Worm (Caenorhabditis elegans) whole organism, L1 larva: ENCODE measurements around the gene Y44A6D.3.

Experiments
- C04F5.9 ChIP-seq: sonication (generic microtip); optimal IDR thresholded peaks from 2 replicates; lab custom pipeline; 2016; ENCODE audit warnings: missing genetic modification characterization, missing compliant biosample characterization
- F16B12.6 ChIP-seq: fragments of 150-350 bp; optimal IDR thresholded peaks from 2 replicates; lab custom pipeline; 2014; ENCODE audit warnings: missing biosample characterization, missing genetic modification characterization
- aha-1 ChIP-seq: fragments of 150-350 bp; optimal IDR thresholded peaks from 2 replicates; lab custom pipeline; 2014; ENCODE audit warnings: missing biosample characterization, missing genetic modification characterization
- elt-2 ChIP-seq: sonication (generic microtip); optimal IDR thresholded peaks from 2 replicates; lab custom pipeline; 2016; ENCODE audit warnings: missing genetic modification characterization, mild to moderate bottlenecking, inconsistent platforms, missing compliant biosample characterization, missing genetic modification reagents
- fkh-10 ChIP-seq: sonication (generic microtip); optimal IDR thresholded peaks from 2 replicates; lab custom pipeline; 2017; ENCODE audit warnings: missing biosample characterization, missing genetic modification reagents, missing genetic modification characterization
- fkh-8 ChIP-seq: sonication (generic microtip); optimal IDR thresholded peaks from 2 replicates; lab custom pipeline; 2016; ENCODE audit warnings: mild to moderate bottlenecking, missing genetic modification characterization, missing compliant biosample characterization
- lin-35 ChIP-seq, 2 experiments: fragments of 150-350 bp; optimal IDR thresholded peaks; 2 replicates each; lab custom pipeline; 2014; ENCODE audit warnings: missing biosample characterization in 2 of 2, missing genetic modification characterization in 2 of 2, missing genetic modification reagents in 2 of 2
- tbx-2 ChIP-seq: sonication (generic microtip); optimal IDR thresholded peaks from 2 replicates; lab custom pipeline; 2016; ENCODE audit warnings: missing genetic modification characterization, missing compliant biosample characterization
- unc-62 ChIP-seq: fragments of 150-350 bp; optimal IDR thresholded peaks from 2 replicates; lab custom pipeline; 2014; ENCODE audit warnings: missing biosample characterization, missing genetic modification reagents, missing genetic modification characterization
- zag-1 ChIP-seq: fragments of 150-350 bp; optimal IDR thresholded peaks from 2 replicates; lab custom pipeline; 2014; ENCODE audit warnings: missing biosample characterization, missing genetic modification characterization

DNA sequence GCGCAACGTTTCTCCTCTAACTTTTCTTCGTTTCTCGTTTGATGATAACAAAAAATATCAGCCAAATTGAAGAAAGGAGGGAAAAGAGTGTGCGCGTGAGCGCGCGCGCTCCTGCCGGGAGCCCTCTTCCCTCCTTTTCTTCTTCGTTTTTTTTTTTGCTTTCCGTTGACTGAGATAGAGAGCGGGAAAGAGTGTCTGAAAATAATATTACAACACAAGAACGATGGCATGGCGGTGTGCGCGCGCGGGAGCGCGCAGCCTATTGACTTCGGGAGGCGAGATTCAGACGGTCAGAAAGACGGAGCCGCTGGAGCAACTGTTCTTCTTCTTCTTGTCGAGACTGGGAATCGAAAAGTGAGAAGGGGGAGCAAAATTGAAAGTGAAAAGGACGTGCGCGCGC lies 1.5 kb upstream of the Y44A6D.3 start:
- no peak for TF ChIP-seq fkh-8 (tag; lab: Kevin White, UChicago)
- no peak for TF ChIP-seq C04F5.9 (tag; lab: Kevin White, UChicago)
- no peak for TF ChIP-seq zag-1 (tag; lab: Kevin White, UChicago)
- no peak for TF ChIP-seq elt-2 (tag; lab: Kevin White, UChicago)
- no peak for TF ChIP-seq tbx-2 (tag; lab: Kevin White, UChicago)
- TF ChIP-seq F16B12.6, result no peak
- TF ChIP-seq unc-62 (GFP tag; lab: Kevin White, UChicago), result no peak
- TF ChIP-seq fkh-10, result no peak
- peak in 1 of 2 experiments; percentile 8 for TF ChIP-seq lin-35 (GFP tag; optimal IDR thresholded peaks at IDR 0.05; lab: Kevin White, UChicago)
- no peak for TF ChIP-seq aha-1
